Worm (Caenorhabditis elegans) whole organism, L1 larva: ENCODE results near the gene ears-2.
A peak's percentile ranks its signal among the peaks of the same experiment; 100 is the strongest.

Experiments
- C04F5.9 ChIP-seq: sonication (generic microtip); optimal IDR thresholded peaks from 2 replicates; lab custom pipeline; 2016; ENCODE audit warnings: missing genetic modification characterization, missing compliant biosample characterization
- C34B4.2 ChIP-seq: sonication (generic microtip); optimal IDR thresholded peaks from 2 replicates; lab custom pipeline; 2017; ENCODE audit warnings: mild to moderate bottlenecking, missing genetic modification characterization, missing compliant biosample characterization
- F16B12.6 ChIP-seq: fragments of 150-350 bp; optimal IDR thresholded peaks from 2 replicates; lab custom pipeline; 2014; ENCODE audit warnings: missing biosample characterization, missing genetic modification characterization
- aha-1 ChIP-seq: fragments of 150-350 bp; optimal IDR thresholded peaks from 2 replicates; lab custom pipeline; 2014; ENCODE audit warnings: missing biosample characterization, missing genetic modification characterization
- aly-2 ChIP-seq: fragments of 150-350 bp; optimal IDR thresholded peaks from 2 replicates; lab custom pipeline; 2014; ENCODE audit warnings: missing biosample characterization, missing genetic modification characterization
- ama-1 ChIP-seq: fragments of 150-350 bp; optimal IDR thresholded peaks from 2 replicates; lab custom pipeline; 2014
- ceh-63 ChIP-seq: fragments of 200-800 bp; sonication (Bioruptor generic); optimal IDR thresholded peaks from 2 replicates; lab custom pipeline; 2018; ENCODE audit warnings: mild to moderate bottlenecking, missing genetic modification characterization, missing compliant biosample characterization
- ceh-8 ChIP-seq: fragments of 200-800 bp; sonication (Bioruptor generic); optimal IDR thresholded peaks from 2 replicates; lab custom pipeline; 2018; ENCODE audit warnings: mild to moderate bottlenecking, missing genetic modification characterization, moderate library complexity, missing compliant biosample characterization
- ceh-88 ChIP-seq: fragments of 200-800 bp; sonication (Bioruptor generic); IDR thresholded peaks from 2 replicates; pipeline ENCODE4 v1.3.6; 2022; ENCODE audit warnings: missing genetic modification characterization, missing compliant biosample characterization
- ceh-90 ChIP-seq: sonication (generic microtip); optimal IDR thresholded peaks from 2 replicates; lab custom pipeline; 2016; ENCODE audit warnings: missing genetic modification characterization, missing compliant biosample characterization
- ces-1 ChIP-seq: fragments of 150-350 bp; optimal IDR thresholded peaks from 2 replicates; lab custom pipeline; 2014; ENCODE audit warnings: missing biosample characterization, missing genetic modification reagents, missing genetic modification characterization
- dpl-1 ChIP-seq, 3 experiments: fragments of 150-350 bp in 2 of 3; sonication (generic microtip) in 1 of 3; optimal IDR thresholded peaks; 2 replicates each; lab custom pipeline; 2014 to 2017; ENCODE audit warnings: missing biosample characterization in 3 of 3, missing genetic modification characterization in 3 of 3, missing genetic modification reagents in 3 of 3
- efl-3 ChIP-seq: fragments of 200-800 bp; sonication (Bioruptor generic); optimal IDR thresholded peaks from 2 replicates; lab custom pipeline; 2018; ENCODE audit warnings: mild to moderate bottlenecking, missing genetic modification characterization, missing compliant biosample characterization
- fkh-10 ChIP-seq: sonication (generic microtip); optimal IDR thresholded peaks from 2 replicates; lab custom pipeline; 2017; ENCODE audit warnings: missing biosample characterization, missing genetic modification reagents, missing genetic modification characterization
- grh-1 ChIP-seq: fragments of 200-800 bp; sonication (Bioruptor generic); IDR thresholded peaks from 2 replicates; pipeline ENCODE4 v1.3.6; 2022; ENCODE audit warnings: missing genetic modification reagents, missing genetic modification characterization, missing compliant biosample characterization
- hlh-17 ChIP-seq: fragments of 200-800 bp; sonication (Bioruptor generic); optimal IDR thresholded peaks from 2 replicates; lab custom pipeline; 2018; ENCODE audit warnings: missing genetic modification characterization, mild to moderate bottlenecking, missing compliant biosample characterization, moderate library complexity, borderline replicate concordance
- hlh-4 ChIP-seq: sonication (generic microtip); optimal IDR thresholded peaks from 2 replicates; lab custom pipeline; 2016; ENCODE audit warnings: mild to moderate bottlenecking, missing genetic modification characterization, missing compliant biosample characterization
- hpl-2 ChIP-seq: fragments of 150-350 bp; optimal IDR thresholded peaks from 2 replicates; lab custom pipeline; 2014; ENCODE audit warnings: missing biosample characterization, missing genetic modification reagents, missing genetic modification characterization
- irx-1 ChIP-seq: sonication (generic microtip); optimal IDR thresholded peaks from 2 replicates; lab custom pipeline; 2016; ENCODE audit warnings: missing genetic modification characterization, missing compliant biosample characterization
- lin-13 ChIP-seq: fragments of 150-350 bp; optimal IDR thresholded peaks from 2 replicates; lab custom pipeline; 2014; ENCODE audit warnings: missing biosample characterization, missing genetic modification reagents, missing genetic modification characterization
- lin-14 ChIP-seq: fragments of 200-800 bp; sonication (Bioruptor generic); optimal IDR thresholded peaks from 2 replicates; lab custom pipeline; 2018; ENCODE audit warnings: mild to moderate bottlenecking, missing genetic modification characterization, moderate library complexity, missing compliant biosample characterization
- lin-15B ChIP-seq: fragments of 150-350 bp; sonication (generic microtip); optimal IDR thresholded peaks from 3 replicates; lab custom pipeline; 2014; ENCODE audit warnings: missing biosample characterization, missing genetic modification characterization
- lin-39 ChIP-seq: fragments of 150-350 bp; optimal IDR thresholded peaks from 2 replicates; lab custom pipeline; 2014; ENCODE audit warnings: missing biosample characterization, missing genetic modification reagents, missing genetic modification characterization
- lir-3 ChIP-seq: sonication (generic microtip); optimal IDR thresholded peaks from 2 replicates; lab custom pipeline; 2016; ENCODE audit warnings: mild to moderate bottlenecking, missing genetic modification characterization, moderate library complexity, missing compliant biosample characterization; ENCODE audit not compliant: poor library complexity
- lsy-2 ChIP-seq, 2 experiments: fragments of 150-350 bp; optimal IDR thresholded peaks; 2 replicates each; lab custom pipeline; 2014; ENCODE audit warnings: missing biosample characterization in 2 of 2, missing genetic modification characterization in 2 of 2
- mab-9 ChIP-seq: fragments of 200-800 bp; sonication (Bioruptor generic); IDR thresholded peaks from 2 replicates; pipeline ENCODE4 v1.3.6; 2022; ENCODE audit warnings: missing genetic modification reagents, missing genetic modification characterization, missing compliant biosample characterization
- mef-2 ChIP-seq: fragments of 150-350 bp; optimal IDR thresholded peaks from 2 replicates; lab custom pipeline; 2014; ENCODE audit warnings: missing biosample characterization, missing genetic modification characterization
- mep-1 ChIP-seq: fragments of 150-350 bp; optimal IDR thresholded peaks from 2 replicates; lab custom pipeline; 2014; ENCODE audit warnings: missing biosample characterization, missing genetic modification characterization
- nhr-11 ChIP-seq: fragments of 150-350 bp; optimal IDR thresholded peaks from 2 replicates; lab custom pipeline; 2014; ENCODE audit warnings: missing biosample characterization, missing genetic modification characterization
- nhr-12 ChIP-seq: sonication (generic microtip); optimal IDR thresholded peaks from 2 replicates; lab custom pipeline; 2017; ENCODE audit warnings: missing biosample characterization, missing genetic modification characterization
- nhr-19 ChIP-seq: fragments of 200-800 bp; sonication (Bioruptor generic); conservative IDR thresholded peaks from 2 replicates; pipeline ENCODE4 v1.3.6; 2022; ENCODE audit warnings: missing genetic modification characterization, missing compliant biosample characterization
- nhr-20 ChIP-seq: sonication (generic microtip); optimal IDR thresholded peaks from 2 replicates; lab custom pipeline; 2016; ENCODE audit warnings: mild to moderate bottlenecking, missing genetic modification characterization, missing compliant biosample characterization
- nhr-237 ChIP-seq: fragments of 150-350 bp; optimal IDR thresholded peaks from 2 replicates; lab custom pipeline; 2014; ENCODE audit warnings: missing biosample characterization, missing genetic modification characterization
- nhr-47 ChIP-seq: sonication (generic microtip); optimal IDR thresholded peaks from 2 replicates; lab custom pipeline; 2016; ENCODE audit warnings: mild to moderate bottlenecking, missing genetic modification characterization, moderate library complexity, missing compliant biosample characterization
- nhr-71 ChIP-seq: sonication (generic microtip); optimal IDR thresholded peaks from 2 replicates; lab custom pipeline; 2016; ENCODE audit warnings: mild to moderate bottlenecking, missing genetic modification characterization, moderate library complexity, missing compliant biosample characterization
- nhr-76 ChIP-seq: sonication (generic microtip); optimal IDR thresholded peaks from 2 replicates; lab custom pipeline; 2017; ENCODE audit warnings: missing biosample characterization, missing genetic modification characterization
- nhr-77 ChIP-seq: fragments of 150-350 bp; optimal IDR thresholded peaks from 2 replicates; lab custom pipeline; 2014; ENCODE audit warnings: missing biosample characterization, missing genetic modification characterization
- nhr-84 ChIP-seq: sonication (generic microtip); optimal IDR thresholded peaks from 2 replicates; lab custom pipeline; 2017; ENCODE audit warnings: missing biosample characterization, missing genetic modification characterization
- nhr-85 ChIP-seq: sonication (generic microtip); peaks from one replicate; lab custom pipeline; 2016; ENCODE audit warnings: missing genetic modification characterization, inconsistent platforms, missing compliant biosample characterization
- pqm-1 ChIP-seq: sonication (generic microtip); optimal IDR thresholded peaks from 3 replicates; lab custom pipeline; 2017; ENCODE audit warnings: missing biosample characterization, missing genetic modification characterization
- rnt-1 ChIP-seq: sonication (generic microtip); optimal IDR thresholded peaks from 2 replicates; lab custom pipeline; 2016; ENCODE audit warnings: mild to moderate bottlenecking, missing genetic modification characterization, moderate library complexity, missing compliant biosample characterization
- skn-1 ChIP-seq: fragments of 150-350 bp; optimal IDR thresholded peaks from 2 replicates; lab custom pipeline; 2014; ENCODE audit warnings: missing biosample characterization, missing genetic modification characterization
- snpc-4 ChIP-seq: fragments of 150-350 bp; optimal IDR thresholded peaks from 2 replicates; lab custom pipeline; 2014; ENCODE audit warnings: missing biosample characterization, missing genetic modification characterization
- sox-4 ChIP-seq: sonication (generic microtip); optimal IDR thresholded peaks from 2 replicates; lab custom pipeline; 2016; ENCODE audit warnings: missing genetic modification characterization, missing compliant biosample characterization
- tbx-2 ChIP-seq: sonication (generic microtip); optimal IDR thresholded peaks from 2 replicates; lab custom pipeline; 2016; ENCODE audit warnings: missing genetic modification characterization, missing compliant biosample characterization
- tlp-1 ChIP-seq: fragments of 150-350 bp; optimal IDR thresholded peaks from 2 replicates; lab custom pipeline; 2014; ENCODE audit warnings: missing biosample characterization, missing genetic modification characterization
- unc-130 ChIP-seq: fragments of 150-350 bp; optimal IDR thresholded peaks from 2 replicates; lab custom pipeline; 2017; ENCODE audit warnings: missing biosample characterization, missing genetic modification characterization, inconsistent platforms
- unc-30 ChIP-seq: sonication (generic microtip); optimal IDR thresholded peaks from 2 replicates; lab custom pipeline; 2017; ENCODE audit warnings: missing biosample characterization, missing genetic modification characterization
- unc-62 ChIP-seq: fragments of 150-350 bp; optimal IDR thresholded peaks from 2 replicates; lab custom pipeline; 2014; ENCODE audit warnings: missing biosample characterization, missing genetic modification reagents, missing genetic modification characterization
- vab-15 ChIP-seq: sonication (generic microtip); optimal IDR thresholded peaks from 2 replicates; lab custom pipeline; 2017; ENCODE audit warnings: missing genotype, mild to moderate bottlenecking, missing genetic modification characterization, missing compliant biosample characterization
- zip-4 ChIP-seq: fragments of 200-800 bp; sonication (Bioruptor generic); optimal IDR thresholded peaks from 2 replicates; lab custom pipeline; 2018; ENCODE audit warnings: mild to moderate bottlenecking, missing genetic modification characterization, moderate library complexity, missing compliant biosample characterization

Gene ears-2

DNA sequence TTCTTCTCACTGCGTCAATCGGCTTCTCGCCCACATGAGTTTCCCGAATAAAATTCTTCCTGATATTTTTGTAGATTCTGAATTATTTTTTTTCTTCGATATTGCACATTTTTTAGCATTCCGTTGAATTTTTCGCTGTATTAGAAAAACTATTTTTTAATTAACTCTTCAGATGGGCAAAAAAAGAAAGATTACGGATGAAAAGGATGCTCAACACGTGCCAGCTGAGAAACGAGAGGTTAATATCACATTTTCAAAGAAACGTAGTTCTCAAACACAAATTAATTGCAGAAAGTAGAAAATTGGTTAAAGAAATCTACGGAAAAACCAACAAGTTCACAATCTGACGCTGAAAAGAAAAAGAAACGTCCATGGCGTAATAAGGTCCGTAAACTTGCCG is 6.1 kb upstream of the ears-2 start, which contains the start of gene rrp-8:
Gene rrp-8, plus strand, starts transcription at position 173 of the 400 bp plus-strand sequence.
- peak; percentile 73 for TF ChIP-seq aly-2 (tag; lab: Kevin White, UChicago)
- TF ChIP-seq nhr-85 (tag; lab: Kevin White, UChicago): peak; percentile 36
- peak; percentile 3 for TF ChIP-seq nhr-47
- peak in 1 of 2 experiments; percentile 20 for TF ChIP-seq lsy-2 (tag; optimal IDR thresholded peaks at IDR 0.05; lab: Kevin White, UChicago)
- no peak for TF ChIP-seq nhr-19 (GFP tag; lab: Robert Waterston, UW)
- TF ChIP-seq ama-1 (lab: Kevin White, UChicago): peak; percentile 3
- no peak for TF ChIP-seq nhr-76 (tag; lab: Kevin White, UChicago)

DNA sequence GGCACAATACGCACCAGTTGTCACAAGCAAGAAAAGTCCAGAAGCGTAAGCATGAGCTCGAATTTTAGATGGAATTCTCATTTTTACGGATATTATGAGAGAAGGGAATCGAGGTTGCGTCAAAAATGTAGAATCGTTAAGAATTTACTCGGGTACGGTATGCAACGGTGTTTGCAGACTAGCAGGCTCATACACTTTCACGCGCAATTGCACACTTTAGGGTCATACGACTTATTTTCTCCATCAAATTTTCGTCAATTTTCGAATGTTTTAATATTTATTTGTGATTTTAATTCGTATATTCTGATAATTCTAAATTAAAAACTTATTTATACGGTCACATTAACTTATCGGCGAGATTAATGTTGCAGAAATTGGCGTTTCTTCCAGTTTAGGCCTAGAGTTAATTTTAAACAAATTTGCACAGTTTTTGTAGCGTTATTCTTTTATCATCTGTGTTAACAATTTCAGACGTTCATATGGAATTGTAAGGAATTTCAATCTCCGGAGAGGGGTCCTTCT is 3.2 kb upstream of the ears-2 start, which contains the start of the genes T07A9.15 and nog-1:
Gene T07A9.15, minus strand, starts transcription at position 138 of the 522 bp plus-strand sequence.
Gene nog-1, plus strand, starts transcription at position 472 of the 522 bp plus-strand sequence.
- TF ChIP-seq nhr-71 (tag; lab: Kevin White, UChicago) (peak; percentile 79), lin-13 (GFP tag; lab: Kevin White, UChicago) (peak; percentile 44), mep-1 (tag; lab: Kevin White, UChicago) (peak; percentile 89), dpl-1 (GFP tag; optimal IDR thresholded peaks at IDR 0.05; lab: Kevin White, UChicago) (peak; percentile 71 to 75 (median 73)), nhr-76 (tag; lab: Kevin White, UChicago) (no peak), C34B4.2 (tag; lab: Kevin White, UChicago) (no peak), snpc-4 (peak; percentile 36), fkh-10 (GFP tag; lab: Kevin White, UChicago) (peak; percentile 32), skn-1 (peak; percentile 33), pqm-1 (tag; lab: Kevin White, UChicago) (no peak), unc-62 (GFP tag; lab: Kevin White, UChicago) (no peak), nhr-237 (peak; percentile 1), lin-39 (tag; lab: Kevin White, UChicago) (peak; percentile 29), nhr-20 (tag; lab: Kevin White, UChicago) (peak; percentile 65), F16B12.6 (tag; lab: Kevin White, UChicago) (peak; percentile 98), hpl-2 (GFP tag; lab: Kevin White, UChicago) (peak; percentile 41), unc-130 (tag; lab: Kevin White, UChicago) (peak; percentile 82), ceh-8 (GFP tag; lab: Kevin White, UChicago) (no peak), nhr-77 (tag; lab: Kevin White, UChicago) (peak; percentile 53), nhr-85 (tag; lab: Kevin White, UChicago) (peak; percentile 69), mab-9 (GFP tag; lab: Robert Waterston, UW) (no peak), hlh-17 (GFP tag; lab: Kevin White, UChicago) (no peak), tlp-1 (tag; lab: Kevin White, UChicago) (no peak), lir-3 (tag; lab: Kevin White, UChicago) (peak; percentile 18), irx-1 (tag; lab: Kevin White, UChicago) (peak; percentile 6), grh-1 (GFP tag; lab: Robert Waterston, UW) (no peak), rnt-1 (tag; lab: Kevin White, UChicago) (peak; percentile 73), lin-14 (GFP tag; lab: Kevin White, UChicago) (no peak), ceh-63 (GFP tag; lab: Kevin White, UChicago) (no peak), nhr-84 (no peak), ama-1 (lab: Kevin White, UChicago) (no peak), nhr-19 (GFP tag; lab: Robert Waterston, UW) (peak; percentile 54), ceh-90 (tag; lab: Kevin White, UChicago) (no peak), aha-1 (no peak), unc-30 (tag; lab: Kevin White, UChicago) (no peak), vab-15 (tag; lab: Kevin White, UChicago) (peak; percentile 49), ceh-88 (GFP tag; lab: Robert Waterston, UW) (no peak), hlh-4 (tag; lab: Kevin White, UChicago) (no peak), mef-2 (no peak), zip-4 (GFP tag; lab: Kevin White, UChicago) (no peak), nhr-12 (no peak), tbx-2 (tag; lab: Kevin White, UChicago) (peak; percentile 71), C04F5.9 (tag; lab: Kevin White, UChicago) (peak; percentile 7), nhr-11 (tag; lab: Kevin White, UChicago) (no peak), ces-1 (GFP tag; lab: Kevin White, UChicago) (no peak), lin-15B (no peak), efl-3 (GFP tag; lab: Kevin White, UChicago) (no peak), aly-2 (tag; lab: Kevin White, UChicago) (peak; percentile 37), sox-4 (tag; lab: Kevin White, UChicago) (peak; percentile 6)
